Worm (Caenorhabditis elegans): Measurements from ENCODE around the gene B0310.3.

Gene B0310.3

ce11 chrX:530909-531308, 10.1 kb upstream of the B0310.3 start, which contains the start of gene B0310.6:
Gene B0310.6, minus strand, starts transcription at chrX:531009.
- TF ChIP-seq tbx-8 (GFP tag; optimal IDR thresholded peaks at IDR 0.05) = no peak
- TF ChIP-seq ces-1 (GFP tag; optimal IDR thresholded peaks at IDR 0.05) = no peak

DNA sequence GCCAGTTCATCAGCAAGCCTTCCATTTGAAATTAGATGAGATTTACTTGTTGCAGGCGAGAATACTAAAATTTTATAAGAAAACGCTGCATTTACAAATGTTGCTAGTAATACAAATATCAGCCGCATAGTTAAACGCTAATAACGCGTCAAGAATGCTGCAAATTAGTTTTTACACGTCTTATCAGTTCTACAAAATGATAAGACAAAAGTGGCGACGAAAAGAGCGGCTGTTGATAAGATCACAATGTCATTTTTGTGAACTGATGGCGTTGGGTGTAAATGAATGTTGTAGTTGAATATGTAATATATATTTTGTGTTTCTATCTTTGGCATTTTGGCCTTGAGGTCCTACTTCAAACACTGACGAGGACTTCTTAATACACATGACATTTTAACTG, 9.2 kb upstream of the B0310.3 start, which contains the start of gene ugt-46:
ugt-46 (minus strand) TSS at position 279 of the 400 bp plus-strand sequence.
- TF ChIP-seq unc-62 (GFP tag; optimal IDR thresholded peaks at IDR 0.05) = no peak
- no peak for TF ChIP-seq mab-5 (tag; optimal IDR thresholded peaks at IDR 0.05)
- TF ChIP-seq mep-1 (tag; optimal IDR thresholded peaks at IDR 0.05) = no peak
- no peak for TF ChIP-seq lsy-2 (tag; optimal IDR thresholded peaks at IDR 0.05)
- TF ChIP-seq ztf-11 (tag; optimal IDR thresholded peaks at IDR 0.05) = no peak
- TF ChIP-seq unc-120 (tag; optimal IDR thresholded peaks at IDR 0.05; ENCODE audit: poor library complexity, severe bottlenecking) = no peak
- TF ChIP-seq pha-4 (tag; optimal IDR thresholded peaks at IDR 0.05) = no peak
- no peak for TF ChIP-seq mls-2 (tag; optimal IDR thresholded peaks at IDR 0.05)
- no peak for TF ChIP-seq cnd-1 (tag; optimal IDR thresholded peaks at IDR 0.05)
- TF ChIP-seq drap-1 (GFP tag; optimal IDR thresholded peaks at IDR 0.05) = no peak
- no peak for TF ChIP-seq sptf-1 (tag; optimal IDR thresholded peaks at IDR 0.05)
- TF ChIP-seq flh-1 (GFP tag; optimal IDR thresholded peaks at IDR 0.05) = no peak

DNA sequence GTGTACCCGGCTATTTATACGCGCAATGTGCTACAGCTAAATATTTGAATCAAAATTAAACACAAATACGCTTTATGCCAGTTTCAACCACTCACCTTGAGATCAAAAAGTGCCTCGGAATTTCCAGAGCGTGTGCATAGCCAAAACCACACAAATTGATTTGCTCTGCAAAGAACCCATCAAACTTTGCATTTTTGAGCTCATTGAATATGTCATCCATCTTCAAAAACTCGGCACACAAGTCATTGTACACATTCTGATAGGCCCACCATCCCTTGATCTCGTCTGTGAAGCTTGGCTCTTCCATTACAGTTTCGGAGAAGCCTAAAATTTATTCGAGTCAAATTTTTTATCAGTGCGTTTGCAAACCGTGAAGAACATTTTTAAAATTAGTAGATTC, 8.6 kb upstream of the B0310.3 start:
- no peak for TF ChIP-seq nhr-12 (tag; optimal IDR thresholded peaks at IDR 0.05)
- TF ChIP-seq nhr-28 (tag; optimal IDR thresholded peaks at IDR 0.05) = no peak
- TF ChIP-seq tbx-8 (GFP tag; optimal IDR thresholded peaks at IDR 0.05) = no peak
- no peak for TF ChIP-seq blmp-1 (tag; optimal IDR thresholded peaks at IDR 0.05)
- TF ChIP-seq nhr-76 (tag; optimal IDR thresholded peaks at IDR 0.05) = no peak
- no peak for TF ChIP-seq M03D4.4 (tag; optimal IDR thresholded peaks at IDR 0.05)
- TF ChIP-seq zip-8 (tag; optimal IDR thresholded peaks at IDR 0.05) = no peak
- TF ChIP-seq lin-32 (GFP tag; optimal IDR thresholded peaks at IDR 0.05) = no peak
- no peak for TF ChIP-seq lin-13 (tag; optimal IDR thresholded peaks at IDR 0.05)
- TF ChIP-seq hlh-1 (tag; optimal IDR thresholded peaks at IDR 0.05) = no peak
- TF ChIP-seq mep-1 (tag; optimal IDR thresholded peaks at IDR 0.05) = no peak
- TF ChIP-seq elt-1 (tag; optimal IDR thresholded peaks at IDR 0.05; ENCODE audit: borderline replicate concordance, insufficient read depth) = no peak
- TF ChIP-seq drap-1 (GFP tag; optimal IDR thresholded peaks at IDR 0.05) = no peak
- TF ChIP-seq mab-5 (tag; optimal IDR thresholded peaks at IDR 0.05) = no peak
- TF ChIP-seq ces-1 (GFP tag; optimal IDR thresholded peaks at IDR 0.05) = no peak
- TF ChIP-seq sptf-1 (tag; optimal IDR thresholded peaks at IDR 0.05) = no peak
- no peak for TF ChIP-seq snpc-4 (tag; optimal IDR thresholded peaks at IDR 0.05)
- no peak for TF ChIP-seq ham-2 (GFP tag; optimal IDR thresholded peaks at IDR 0.05)
- no peak for TF ChIP-seq ceh-83 (GFP tag; optimal IDR thresholded peaks at IDR 0.05)
- no peak for TF ChIP-seq unc-62 (GFP tag; optimal IDR thresholded peaks at IDR 0.05)

- TF ChIP-seq ceh-43 (GFP tag; optimal IDR thresholded peaks at IDR 0.05) (no peak), M03D4.4 (tag; optimal IDR thresholded peaks at IDR 0.05) (no peak), unc-62 (GFP tag; optimal IDR thresholded peaks at IDR 0.05) (no peak)
These were observed 8.0 kb upstream of the B0310.3 start for ce11 chrX:528761-529160.

ce11 chrX:527663-528062, 6.9 kb upstream of the B0310.3 start:
- no peak for TF ChIP-seq snpc-4 (tag; optimal IDR thresholded peaks at IDR 0.05)
- TF ChIP-seq lin-32 (GFP tag; optimal IDR thresholded peaks at IDR 0.05) = no peak
- TF ChIP-seq lsy-2 (tag; optimal IDR thresholded peaks at IDR 0.05) = no peak

DNA sequence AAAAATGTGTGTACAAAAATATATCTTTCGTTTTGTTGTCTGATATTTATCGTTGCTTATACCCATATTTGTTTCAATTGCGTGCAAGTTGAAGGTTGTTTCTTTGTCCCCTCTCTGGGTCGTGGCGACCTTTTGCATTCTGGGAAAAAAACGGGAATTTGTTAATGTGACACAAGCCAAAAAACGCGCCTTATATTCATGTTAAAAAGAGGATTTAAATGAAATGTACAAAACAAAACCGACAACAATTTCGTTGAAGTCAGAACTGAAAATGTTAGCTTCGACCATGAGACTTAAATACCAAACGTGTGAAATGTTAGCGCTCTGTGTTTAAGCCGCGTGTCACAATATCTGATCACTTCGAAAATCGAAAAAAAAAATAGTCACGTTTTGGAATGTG, 3.7 kb upstream of the B0310.3 start:
- TF ChIP-seq unc-39 (tag; optimal IDR thresholded peaks at IDR 0.05) (no peak), drap-1 (GFP tag; optimal IDR thresholded peaks at IDR 0.05) (no peak), ztf-11 (tag; optimal IDR thresholded peaks at IDR 0.05) (no peak), nhr-2 (tag; optimal IDR thresholded peaks at IDR 0.05) (no peak), mls-2 (tag; optimal IDR thresholded peaks at IDR 0.05) (no peak), cnd-1 (tag; optimal IDR thresholded peaks at IDR 0.05) (no peak), unc-62 (GFP tag; optimal IDR thresholded peaks at IDR 0.05) (no peak), M03D4.4 (tag; optimal IDR thresholded peaks at IDR 0.05) (no peak), ham-2 (GFP tag; optimal IDR thresholded peaks at IDR 0.05) (no peak), flh-1 (GFP tag; optimal IDR thresholded peaks at IDR 0.05) (no peak), lin-13 (tag; optimal IDR thresholded peaks at IDR 0.05) (no peak), nhr-12 (tag; optimal IDR thresholded peaks at IDR 0.05) (no peak), elt-1 (tag; optimal IDR thresholded peaks at IDR 0.05; ENCODE audit: borderline replicate concordance, insufficient read depth) (no peak), ceh-39 (tag; optimal IDR thresholded peaks at IDR 0.05) (no peak), lin-32 (GFP tag; optimal IDR thresholded peaks at IDR 0.05) (no peak), sem-2 (GFP tag; optimal IDR thresholded peaks at IDR 0.05) (no peak), ceh-83 (GFP tag; optimal IDR thresholded peaks at IDR 0.05) (no peak), pha-4 (tag; optimal IDR thresholded peaks at IDR 0.05) (no peak), nhr-28 (tag; optimal IDR thresholded peaks at IDR 0.05) (no peak), snpc-4 (tag; optimal IDR thresholded peaks at IDR 0.05) (no peak)

Data from whole organism, mixed stage, embryonic.